Fruit fly (Drosophila melanogaster): ENCODE results near the gene CG9837.

DNA sequence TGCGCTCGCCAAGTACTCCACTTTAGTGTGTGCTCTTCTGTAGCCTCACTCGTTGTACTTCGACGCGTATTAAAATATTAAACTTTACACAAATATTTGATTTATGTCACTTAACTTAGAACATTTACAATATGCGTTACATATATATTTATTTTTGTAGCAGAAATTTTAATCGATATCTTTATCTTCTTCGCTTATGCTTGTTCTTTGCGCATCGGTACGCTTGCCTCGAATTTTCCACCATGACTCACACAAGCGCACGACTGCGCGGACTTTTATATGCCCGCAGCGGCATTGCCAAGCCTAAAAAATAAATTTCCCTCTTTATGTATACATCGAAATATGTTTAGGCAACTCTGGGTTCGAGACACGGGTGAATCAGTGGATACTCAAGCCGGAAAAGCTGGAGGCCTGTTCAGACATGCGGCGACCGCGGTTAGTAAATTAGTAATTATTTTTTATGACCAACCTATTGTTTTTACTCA is 7.1 kb upstream of the CG9837 start, which contains the start of gene aqz:
- TF ChIP-seq CG6276 (GFP tag; optimal IDR thresholded peaks at IDR 0.05), result no peak
- no peak for TF ChIP-seq CG4318 (GFP tag; optimal IDR thresholded peaks at IDR 0.05)
- peak; percentile 58 for TF ChIP-seq Eip78C (GFP tag)
- peak; percentile 28 for TF ChIP-seq Ets21C (GFP tag; optimal IDR thresholded peaks at IDR 0.05)
- TF ChIP-seq CG9139 (GFP tag; optimal IDR thresholded peaks at IDR 0.05), result peak; percentile 70
- TF ChIP-seq Hr4 (GFP tag; optimal IDR thresholded peaks at IDR 0.05), result peak; percentile 18
- peak; percentile 45 for TF ChIP-seq CG3919 (GFP tag; optimal IDR thresholded peaks at IDR 0.05)
- TF ChIP-seq OdsH (GFP tag; optimal IDR thresholded peaks at IDR 0.05), result no peak
- TF ChIP-seq Met (GFP tag; optimal IDR thresholded peaks at IDR 0.05), result peak; percentile 46
- peak; percentile 41 for TF ChIP-seq CG6854 (GFP tag; optimal IDR thresholded peaks at IDR 0.05)
- TF ChIP-seq CG6808 (GFP tag; optimal IDR thresholded peaks at IDR 0.05), result peak; percentile 21
- TF ChIP-seq cyc (GFP tag; optimal IDR thresholded peaks at IDR 0.05), result peak; percentile 24
- TF ChIP-seq Hr39 (GFP tag; optimal IDR thresholded peaks at IDR 0.05), result peak; percentile 42
- peak; percentile 47; the same call in 1 of the 2 replicates for TF ChIP-seq CG15336 (GFP tag; IDR thresholded peaks at IDR 0.05)

Measured in whole organism, prepupa.